Fruit fly (Drosophila melanogaster): ENCODE measurements around the gene Arl8.
A peak's percentile ranks its signal among the peaks of the same experiment; 100 is the strongest.

Arl8 gene

dm6 chr3R:8113833-8114673 is 12.4 kb upstream of the Arl8 start (continued):
- peak; percentile 89 for TF ChIP-seq eg (GFP tag; IDR thresholded peaks at IDR 0.05)
- peak; percentile 94 for TF ChIP-seq Ets96B (tag; optimal IDR thresholded peaks at IDR 0.05)
- peak; percentile 95 for TF ChIP-seq Eip75B (GFP tag; optimal IDR thresholded peaks at IDR 0.05)
- peak; percentile 84 for TF ChIP-seq Lpt (GFP tag; optimal IDR thresholded peaks at IDR 0.05)
- peak; percentile 91 for TF ChIP-seq CG10631 (GFP tag; optimal IDR thresholded peaks at IDR 0.05)
- TF ChIP-seq cyc (GFP tag; optimal IDR thresholded peaks at IDR 0.05) = peak; percentile 95
- TF ChIP-seq OdsH (GFP tag; optimal IDR thresholded peaks at IDR 0.05) = peak; percentile 91
- peak; percentile 77 for TF ChIP-seq CG15336 (GFP tag; IDR thresholded peaks at IDR 0.05)
- TF ChIP-seq CG6808 (GFP tag; optimal IDR thresholded peaks at IDR 0.05) = peak; percentile 85
- peak; percentile 34 for TF ChIP-seq dac (GFP tag; optimal IDR thresholded peaks at IDR 0.05)
- peak; percentile 93 for TF ChIP-seq pdm3 (GFP tag; optimal IDR thresholded peaks at IDR 0.05)
- TF ChIP-seq Smox (GFP tag; optimal IDR thresholded peaks at IDR 0.05) = peak; percentile 94
- TF ChIP-seq ss (GFP tag; optimal IDR thresholded peaks at IDR 0.05) = peak; percentile 90 to 93
- TF ChIP-seq CG1621 (tag; optimal IDR thresholded peaks at IDR 0.05) = peak; percentile 91
- TF ChIP-seq net (GFP tag; optimal IDR thresholded peaks at IDR 0.05) = peak; percentile 92
- peak; percentile 90 for TF ChIP-seq CG11902 (GFP tag; optimal IDR thresholded peaks at IDR 0.05)
- peak; percentile 89 for TF ChIP-seq Sox15 (GFP tag; optimal IDR thresholded peaks at IDR 0.05)
- TF ChIP-seq CG11762 (GFP tag; optimal IDR thresholded peaks at IDR 0.05; ENCODE audit: insufficient read depth) = peak; percentile 79

- TF ChIP-seq svp (GFP tag) (peak; percentile 67), Hr4 (GFP tag; optimal IDR thresholded peaks at IDR 0.05) (no peak), CG11762 (GFP tag; optimal IDR thresholded peaks at IDR 0.05; ENCODE audit: insufficient read depth) (no peak), fkh (GFP tag; optimal IDR thresholded peaks at IDR 0.05) (peak; percentile 85)
Observed at dm6 chr3R:8115205-8115604, 11.2 kb upstream of the Arl8 start.

- TF ChIP-seq CG6792 (GFP tag; optimal IDR thresholded peaks at IDR 0.05) (peak; percentile 34), CG4318 (GFP tag; optimal IDR thresholded peaks at IDR 0.05) (no peak), fd85E (GFP tag; optimal IDR thresholded peaks at IDR 0.05) (no peak), Sox102F (GFP tag; optimal IDR thresholded peaks at IDR 0.05) (peak; percentile 71), CG8119 (GFP tag; IDR thresholded peaks at IDR 0.05) (0 out of 3 replicates have a peak, but pooled peaks have one; percentile 17), CG15336 (GFP tag; IDR thresholded peaks at IDR 0.05) (no peak), CG10631 (GFP tag; optimal IDR thresholded peaks at IDR 0.05) (no peak), CG1621 (tag; optimal IDR thresholded peaks at IDR 0.05) (no peak), Sox14 (GFP tag; optimal IDR thresholded peaks at IDR 0.05) (peak; percentile 20), CG3919 (GFP tag; optimal IDR thresholded peaks at IDR 0.05) (peak; percentile 25), Hr39 (GFP tag; optimal IDR thresholded peaks at IDR 0.05) (peak; percentile 70), CG10669 (GFP tag; optimal IDR thresholded peaks at IDR 0.05) (no peak), Eip78C (GFP tag) (peak; percentile 78), CG7368 (GFP tag; optimal IDR thresholded peaks at IDR 0.05) (no peak), CG32006 (GFP tag; optimal IDR thresholded peaks at IDR 0.05) (no peak), CG16779 (tag; optimal IDR thresholded peaks at IDR 0.05) (no peak), CG31627 (GFP tag; optimal IDR thresholded peaks at IDR 0.05) (peak; percentile 75), CG6854 (GFP tag; optimal IDR thresholded peaks at IDR 0.05) (no peak), Eip75B (GFP tag; optimal IDR thresholded peaks at IDR 0.05) (peak; percentile 10), Gug (GFP tag; IDR thresholded peaks at IDR 0.05) (no peak), dsx (GFP tag; optimal IDR thresholded peaks at IDR 0.05; ENCODE audit: poor library complexity, severe bottlenecking) (no peak), lz (GFP tag; optimal IDR thresholded peaks at IDR 0.05) (peak; percentile 73), vri (GFP tag; optimal IDR thresholded peaks at IDR 0.05) (peak; percentile 32), esn (GFP tag; optimal IDR thresholded peaks at IDR 0.05) (peak; percentile 70), Lpt (GFP tag; optimal IDR thresholded peaks at IDR 0.05) (no peak), cyc (GFP tag; optimal IDR thresholded peaks at IDR 0.05) (peak; percentile 64), topi (GFP tag; optimal IDR thresholded peaks at IDR 0.05) (peak; percentile 69), eg (GFP tag; IDR thresholded peaks at IDR 0.05) (no peak), CG11902 (GFP tag; optimal IDR thresholded peaks at IDR 0.05) (no peak), Hr4 (GFP tag; optimal IDR thresholded peaks at IDR 0.05) (no peak), Hr38 (GFP tag; optimal IDR thresholded peaks at IDR 0.05) (no peak), CG9139 (GFP tag; optimal IDR thresholded peaks at IDR 0.05) (no peak), CG11762 (GFP tag; optimal IDR thresholded peaks at IDR 0.05; ENCODE audit: insufficient read depth) (no peak)
Observed at dm6 chr3R:8115951-8116611, 10.3 kb upstream of the Arl8 start.
